Worm (Caenorhabditis elegans): ENCODE data around the gene let-23.

The let-23 gene

DNA sequence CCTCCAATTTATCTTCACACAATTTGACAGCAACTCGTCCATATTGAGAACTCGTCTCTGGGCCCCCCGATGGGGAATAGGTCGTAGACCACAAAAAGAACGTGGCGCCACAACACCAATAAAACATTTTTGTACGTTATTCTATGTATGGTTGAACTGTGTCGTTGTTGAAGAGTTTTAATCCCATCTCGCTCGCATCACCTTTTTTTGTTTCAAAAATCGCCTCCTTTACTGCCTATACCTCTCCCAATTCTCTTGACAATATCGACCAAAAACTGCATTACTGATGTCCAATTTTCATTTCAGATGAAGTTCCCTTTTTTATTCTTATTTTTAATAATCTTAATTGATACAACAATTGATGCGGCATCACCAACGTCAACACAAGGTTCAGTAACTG, at the start of gene let-23:
let-23 (plus strand) TSS at position 301 of the 400 bp plus-strand sequence.
- no peak for TF ChIP-seq nhr-76 (tag; optimal IDR thresholded peaks at IDR 0.05)

DNA sequence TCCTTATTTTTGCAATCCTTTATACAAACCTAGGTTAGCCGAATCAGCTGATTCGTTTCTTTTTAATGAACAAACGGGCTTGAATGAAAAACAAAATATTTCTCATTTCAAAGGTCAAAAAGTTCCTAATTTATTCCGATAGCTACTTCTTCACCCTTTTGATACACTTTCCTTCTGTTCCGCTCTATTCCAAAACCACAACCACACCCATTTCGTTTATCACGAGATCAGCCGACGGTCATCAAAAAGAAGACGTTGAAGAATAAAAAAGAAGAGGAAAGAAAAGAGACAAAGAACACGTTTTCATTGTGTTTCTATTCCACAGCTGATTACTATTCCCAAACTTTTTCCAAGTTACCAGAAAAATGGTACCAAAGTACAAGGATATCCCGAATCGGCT, 49.2 kb upstream of the let-23 start:
- TF ChIP-seq flh-1 (GFP tag; optimal IDR thresholded peaks at IDR 0.05), result no peak

DNA sequence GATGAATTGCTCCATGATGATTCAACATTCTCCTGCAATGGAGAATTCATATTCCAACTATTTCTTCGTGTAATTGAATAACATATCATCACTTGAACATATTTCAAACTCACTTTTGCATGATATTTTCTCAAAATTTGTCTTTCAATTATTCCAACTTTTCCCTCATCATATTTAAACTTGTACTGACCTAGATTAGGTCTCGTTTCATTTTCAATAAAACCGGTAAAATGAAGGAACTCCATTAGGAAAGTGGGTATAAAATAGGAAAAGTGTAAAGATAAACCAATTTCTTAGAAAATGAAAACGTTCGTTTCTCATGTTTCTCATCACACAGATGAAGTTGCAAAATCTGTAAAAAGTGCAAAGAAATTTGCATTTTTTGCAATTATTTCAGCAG, 45.1 kb upstream of the let-23 start, which contains the start of gene col-78:
col-78 (plus strand) TSS at position 301 of the 400 bp plus-strand sequence.
- TF ChIP-seq ceh-43 (GFP tag; optimal IDR thresholded peaks at IDR 0.05), result no peak
- no peak for TF ChIP-seq pha-4 (tag; optimal IDR thresholded peaks at IDR 0.05)
- TF ChIP-seq tbx-8 (GFP tag; optimal IDR thresholded peaks at IDR 0.05), result no peak
- TF ChIP-seq blmp-1 (tag; optimal IDR thresholded peaks at IDR 0.05), result no peak
- TF ChIP-seq mab-5 (tag; optimal IDR thresholded peaks at IDR 0.05), result no peak
- TF ChIP-seq lin-32 (GFP tag; optimal IDR thresholded peaks at IDR 0.05), result no peak
- TF ChIP-seq unc-62 (GFP tag; optimal IDR thresholded peaks at IDR 0.05), result no peak
- TF ChIP-seq elt-3 (tag; optimal IDR thresholded peaks at IDR 0.05), result no peak
- no peak for TF ChIP-seq bed-3 (GFP tag; optimal IDR thresholded peaks at IDR 0.05)
- no peak for TF ChIP-seq nhr-12 (tag; optimal IDR thresholded peaks at IDR 0.05)
- no peak for TF ChIP-seq hlh-1 (tag; optimal IDR thresholded peaks at IDR 0.05)
- no peak for TF ChIP-seq drap-1 (GFP tag; optimal IDR thresholded peaks at IDR 0.05)
- no peak for TF ChIP-seq ceh-39 (tag; optimal IDR thresholded peaks at IDR 0.05)
- no peak for TF ChIP-seq mls-2 (tag; optimal IDR thresholded peaks at IDR 0.05)
- no peak for TF ChIP-seq sem-2 (GFP tag; optimal IDR thresholded peaks at IDR 0.05)

DNA sequence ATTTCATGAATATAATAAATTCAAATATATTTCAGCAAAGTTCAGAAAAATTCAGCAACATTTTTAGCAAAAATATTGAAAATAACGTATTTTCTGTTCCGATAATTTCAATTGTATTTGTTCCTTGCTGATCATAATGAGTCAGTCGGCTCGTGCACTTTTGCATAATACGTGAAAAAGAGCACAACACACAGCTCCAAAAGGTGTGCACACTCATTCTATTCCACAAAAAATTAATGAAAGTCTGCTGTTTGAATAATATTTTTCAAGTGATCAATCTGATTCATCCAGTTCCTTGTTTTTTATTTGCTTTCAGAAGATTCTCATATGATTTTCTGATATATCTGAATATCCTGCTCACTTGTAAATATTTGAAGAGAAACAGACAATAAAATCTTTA, 43.0 kb upstream of the let-23 start:
- no peak for TF ChIP-seq mep-1 (tag; optimal IDR thresholded peaks at IDR 0.05)
- TF ChIP-seq mls-2 (tag; optimal IDR thresholded peaks at IDR 0.05), result no peak
- TF ChIP-seq lin-32 (GFP tag; optimal IDR thresholded peaks at IDR 0.05), result no peak
- TF ChIP-seq nhr-76 (tag; optimal IDR thresholded peaks at IDR 0.05), result no peak
- TF ChIP-seq lsy-2 (tag; optimal IDR thresholded peaks at IDR 0.05), result no peak
- no peak for TF ChIP-seq elt-3 (tag; optimal IDR thresholded peaks at IDR 0.05)
- no peak for TF ChIP-seq lin-13 (tag; optimal IDR thresholded peaks at IDR 0.05)
- TF ChIP-seq unc-120 (tag; optimal IDR thresholded peaks at IDR 0.05; ENCODE audit: poor library complexity, severe bottlenecking), result no peak
- no peak for TF ChIP-seq hlh-1 (tag; optimal IDR thresholded peaks at IDR 0.05)

DNA sequence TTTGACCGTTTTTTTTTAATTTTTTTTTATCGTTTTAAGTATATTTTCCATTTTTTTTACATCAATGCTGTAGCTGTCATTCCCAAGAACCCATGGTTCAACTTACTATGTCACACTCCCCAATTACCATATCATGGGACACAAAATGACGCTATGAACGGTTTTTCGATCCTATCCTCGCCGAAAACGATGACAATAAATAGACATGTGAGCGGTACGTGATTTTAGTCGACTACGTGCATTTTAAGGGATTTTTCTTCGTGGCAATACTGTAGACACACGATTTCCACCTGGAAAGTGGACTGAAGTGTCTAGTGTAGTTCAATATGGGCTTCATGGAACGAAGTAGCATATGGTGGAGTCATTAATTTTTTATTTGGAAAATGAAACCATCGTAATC, 41.0 kb upstream of the let-23 start:
- TF ChIP-seq elt-1 (tag; optimal IDR thresholded peaks at IDR 0.05; ENCODE audit: borderline replicate concordance, insufficient read depth) (no peak), cnd-1 (tag; optimal IDR thresholded peaks at IDR 0.05) (no peak), hlh-1 (tag; optimal IDR thresholded peaks at IDR 0.05) (no peak), ceh-83 (GFP tag; optimal IDR thresholded peaks at IDR 0.05) (no peak), nhr-2 (tag; optimal IDR thresholded peaks at IDR 0.05) (no peak), lsy-2 (tag; optimal IDR thresholded peaks at IDR 0.05) (no peak), sptf-1 (tag; optimal IDR thresholded peaks at IDR 0.05) (no peak), nhr-28 (tag; optimal IDR thresholded peaks at IDR 0.05) (no peak), ceh-43 (GFP tag; optimal IDR thresholded peaks at IDR 0.05) (no peak), sem-2 (GFP tag; optimal IDR thresholded peaks at IDR 0.05) (no peak), drap-1 (GFP tag; optimal IDR thresholded peaks at IDR 0.05) (no peak), lin-32 (GFP tag; optimal IDR thresholded peaks at IDR 0.05) (no peak), ztf-11 (tag; optimal IDR thresholded peaks at IDR 0.05) (no peak), zip-8 (tag; optimal IDR thresholded peaks at IDR 0.05) (no peak), flh-1 (GFP tag; optimal IDR thresholded peaks at IDR 0.05) (no peak), snpc-4 (tag; optimal IDR thresholded peaks at IDR 0.05) (no peak), mep-1 (tag; optimal IDR thresholded peaks at IDR 0.05) (no peak)

DNA sequence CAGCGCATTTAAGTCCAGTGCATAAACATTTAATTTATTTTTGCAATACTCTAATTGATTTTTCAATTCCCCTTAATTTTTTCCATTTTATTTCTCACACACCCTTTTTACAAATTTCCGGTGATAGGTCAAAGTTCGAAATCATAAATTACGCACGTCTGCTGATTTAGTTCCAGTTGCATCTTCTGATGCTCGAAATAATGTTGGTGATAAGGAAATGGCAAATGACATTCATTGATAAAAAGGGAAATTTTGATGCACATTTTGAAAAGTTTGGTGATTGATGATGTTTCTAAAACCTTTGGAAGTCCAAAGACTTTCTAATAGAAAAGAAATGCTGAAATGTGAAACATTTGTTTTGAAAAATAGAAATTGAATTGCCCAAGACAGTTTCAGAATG, 40.2 kb upstream of the let-23 start:
- TF ChIP-seq lin-13 (tag; optimal IDR thresholded peaks at IDR 0.05) (no peak), bed-3 (GFP tag; optimal IDR thresholded peaks at IDR 0.05) (no peak), sptf-1 (tag; optimal IDR thresholded peaks at IDR 0.05) (no peak), lsy-2 (tag; optimal IDR thresholded peaks at IDR 0.05) (no peak), ceh-83 (GFP tag; optimal IDR thresholded peaks at IDR 0.05) (no peak), sem-2 (GFP tag; optimal IDR thresholded peaks at IDR 0.05) (no peak), drap-1 (GFP tag; optimal IDR thresholded peaks at IDR 0.05) (no peak), nhr-28 (tag; optimal IDR thresholded peaks at IDR 0.05) (no peak), unc-39 (tag; optimal IDR thresholded peaks at IDR 0.05) (no peak), snpc-4 (tag; optimal IDR thresholded peaks at IDR 0.05) (no peak), ceh-43 (GFP tag; optimal IDR thresholded peaks at IDR 0.05) (no peak), ces-1 (GFP tag; optimal IDR thresholded peaks at IDR 0.05) (no peak), mls-2 (tag; optimal IDR thresholded peaks at IDR 0.05) (no peak), ceh-39 (tag; optimal IDR thresholded peaks at IDR 0.05) (no peak), nhr-12 (tag; optimal IDR thresholded peaks at IDR 0.05) (no peak)
